Worm (Caenorhabditis elegans) whole organism, L3 larva: Measurements from ENCODE around the gene F47B8.3.

Experiments
- R02D3.7 ChIP-seq: fragments of 150-350 bp; optimal IDR thresholded peaks from 2 replicates; lab custom pipeline; 2014; ENCODE audit warnings: missing biosample characterization, missing genetic modification characterization
- ZK546.5 ChIP-seq: sonication (generic microtip); optimal IDR thresholded peaks from 2 replicates; lab custom pipeline; 2017; ENCODE audit warnings: missing biosample characterization, missing genetic modification characterization
- aly-2 ChIP-seq: fragments of 150-350 bp; optimal IDR thresholded peaks from 2 replicates; lab custom pipeline; 2014; ENCODE audit warnings: missing biosample characterization, missing genetic modification characterization
- ama-1 ChIP-seq: fragments of 150-350 bp; optimal IDR thresholded peaks from 2 replicates; lab custom pipeline; 2018
- ceh-16 ChIP-seq: sonication (generic microtip); optimal IDR thresholded peaks from 2 replicates; lab custom pipeline; 2017; ENCODE audit warnings: missing biosample characterization, missing genetic modification characterization
- ceh-28 ChIP-seq: fragments of 150-350 bp; optimal IDR thresholded peaks from 2 replicates; lab custom pipeline; 2014; ENCODE audit warnings: missing biosample characterization, missing genetic modification reagents, missing genetic modification characterization
- ceh-82 ChIP-seq: fragments of 150-350 bp; optimal IDR thresholded peaks from 2 replicates; lab custom pipeline; 2014; ENCODE audit warnings: missing biosample characterization, missing genetic modification characterization
- ceh-9 ChIP-seq: sonication (generic microtip); optimal IDR thresholded peaks from 2 replicates; lab custom pipeline; 2018; ENCODE audit warnings: missing biosample characterization, missing genetic modification characterization
- daf-12 ChIP-seq: fragments of 150-350 bp; optimal IDR thresholded peaks from 2 replicates; lab custom pipeline; 2014; ENCODE audit warnings: missing biosample characterization, missing genetic modification reagents, missing genetic modification characterization
- egl-27 ChIP-seq: sonication (generic microtip); optimal IDR thresholded peaks from 4 replicates; lab custom pipeline; 2017; ENCODE audit warnings: missing biosample characterization, missing genetic modification reagents, missing genetic modification characterization
- egl-5 ChIP-seq: fragments of 150-350 bp; optimal IDR thresholded peaks from 2 replicates; lab custom pipeline; 2017; ENCODE audit warnings: missing biosample characterization, missing genetic modification reagents, missing genetic modification characterization, inconsistent platforms
- elt-1 ChIP-seq: fragments of 150-350 bp; optimal IDR thresholded peaks from 2 replicates; lab custom pipeline; 2014; ENCODE audit warnings: missing biosample characterization, missing genetic modification characterization
- elt-2 ChIP-seq: sonication (generic microtip); optimal IDR thresholded peaks from 2 replicates; lab custom pipeline; 2016; ENCODE audit warnings: missing genetic modification reagents, mild to moderate bottlenecking, missing genetic modification characterization, missing compliant biosample characterization
- elt-3 ChIP-seq, 3 experiments: fragments of 150-350 bp in 1 of 3; sonication (generic microtip) in 2 of 3; optimal IDR thresholded peaks; 2 replicates in 2 of 3; 4 replicates in 1 of 3; lab custom pipeline; 2014 to 2017; ENCODE audit warnings: missing biosample characterization in 3 of 3, missing genetic modification characterization in 3 of 3
- eor-1 ChIP-seq, 2 experiments: fragments of 150-350 bp; optimal IDR thresholded peaks; 2 replicates each; lab custom pipeline; 2014 to 2018; ENCODE audit warnings: missing biosample characterization in 2 of 2, missing genetic modification characterization in 2 of 2
- fkh-10 ChIP-seq: sonication (generic microtip); optimal IDR thresholded peaks from 2 replicates; lab custom pipeline; 2017; ENCODE audit warnings: missing biosample characterization, missing genetic modification reagents, missing genetic modification characterization
- fkh-2 ChIP-seq: fragments of 150-350 bp; optimal IDR thresholded peaks from 2 replicates; lab custom pipeline; 2014; ENCODE audit warnings: missing biosample characterization, missing genetic modification reagents, missing genetic modification characterization
- fos-1 ChIP-seq: fragments of 150-350 bp; optimal IDR thresholded peaks from 2 replicates; lab custom pipeline; 2014; ENCODE audit warnings: missing biosample characterization, missing genetic modification characterization
- hmg-11 ChIP-seq: sonication (generic microtip); optimal IDR thresholded peaks from 2 replicates; lab custom pipeline; 2016; ENCODE audit warnings: missing genetic modification characterization, missing compliant biosample characterization
- jun-1 ChIP-seq: fragments of 150-350 bp; optimal IDR thresholded peaks from 2 replicates; lab custom pipeline; 2014; ENCODE audit warnings: missing biosample characterization, missing genetic modification reagents, missing genetic modification characterization
- lin-15B ChIP-seq: fragments of 150-350 bp; optimal IDR thresholded peaks from 2 replicates; lab custom pipeline; 2014; ENCODE audit warnings: missing biosample characterization, missing genetic modification characterization
- lin-39 ChIP-seq: fragments of 150-350 bp; optimal IDR thresholded peaks from 2 replicates; lab custom pipeline; 2018; ENCODE audit warnings: missing biosample characterization, missing genetic modification reagents, missing genetic modification characterization
- lsy-12 ChIP-seq: sonication (generic microtip); optimal IDR thresholded peaks from 2 replicates; lab custom pipeline; 2016; ENCODE audit warnings: mild to moderate bottlenecking, missing genetic modification characterization, missing compliant biosample characterization
- mdl-1 ChIP-seq: fragments of 150-350 bp; optimal IDR thresholded peaks from 2 replicates; lab custom pipeline; 2014; ENCODE audit warnings: missing biosample characterization, missing genetic modification characterization
- mml-1 ChIP-seq: fragments of 150-350 bp; sonication (generic microtip); optimal IDR thresholded peaks from 3 replicates; lab custom pipeline; 2014; ENCODE audit warnings: missing biosample characterization, missing genetic modification characterization
- nfya-1 ChIP-seq: sonication (generic microtip); optimal IDR thresholded peaks from 2 replicates; lab custom pipeline; 2017; ENCODE audit warnings: missing genetic modification characterization, mild to moderate bottlenecking, missing compliant biosample characterization, antibody characterized with exemption, moderate library complexity; ENCODE audit not compliant: insufficient read depth
- nhr-11 ChIP-seq: fragments of 150-350 bp; optimal IDR thresholded peaks from 2 replicates; lab custom pipeline; 2014; ENCODE audit warnings: missing biosample characterization, missing genetic modification characterization
- nhr-12 ChIP-seq: fragments of 150-350 bp; optimal IDR thresholded peaks from 2 replicates; lab custom pipeline; 2014; ENCODE audit warnings: missing biosample characterization, missing genetic modification characterization
- nhr-23 ChIP-seq: fragments of 150-350 bp; optimal IDR thresholded peaks from 2 replicates; lab custom pipeline; 2014; ENCODE audit warnings: missing biosample characterization, missing genetic modification reagents, missing genetic modification characterization
- nhr-237 ChIP-seq: fragments of 150-350 bp; optimal IDR thresholded peaks from 2 replicates; lab custom pipeline; 2014; ENCODE audit warnings: missing biosample characterization, missing genetic modification characterization
- nhr-25 ChIP-seq: sonication (generic microtip); optimal IDR thresholded peaks from 2 replicates; lab custom pipeline; 2017; ENCODE audit warnings: missing biosample characterization, missing genetic modification characterization
- nhr-28 ChIP-seq: fragments of 150-350 bp; optimal IDR thresholded peaks from 2 replicates; lab custom pipeline; 2014; ENCODE audit warnings: missing biosample characterization, missing genetic modification characterization
- nhr-43 ChIP-seq: sonication (generic microtip); optimal IDR thresholded peaks from 2 replicates; lab custom pipeline; 2016; ENCODE audit warnings: mild to moderate bottlenecking, missing genetic modification characterization, missing compliant biosample characterization; ENCODE audit not compliant: poor library complexity, severe bottlenecking
- nhr-77 ChIP-seq: fragments of 150-350 bp; optimal IDR thresholded peaks from 2 replicates; lab custom pipeline; 2014; ENCODE audit warnings: missing biosample characterization, missing genetic modification characterization
- pha-4 ChIP-seq: fragments of 150-350 bp; optimal IDR thresholded peaks from 2 replicates; lab custom pipeline; 2014; ENCODE audit warnings: missing biosample characterization, missing genetic modification reagents, missing genetic modification characterization
- sea-2 ChIP-seq: fragments of 150-350 bp; sonication (generic microtip); optimal IDR thresholded peaks from 4 replicates; lab custom pipeline; 2014; ENCODE audit warnings: missing biosample characterization, missing genetic modification reagents, missing genetic modification characterization
- skn-1 ChIP-seq: fragments of 150-350 bp; optimal IDR thresholded peaks from 2 replicates; lab custom pipeline; 2014; ENCODE audit warnings: missing biosample characterization, missing genetic modification characterization
- snpc-4 ChIP-seq: fragments of 150-350 bp; optimal IDR thresholded peaks from 2 replicates; lab custom pipeline; 2014; ENCODE audit warnings: missing biosample characterization, missing genetic modification characterization
- tbx-2 ChIP-seq: sonication (generic microtip); optimal IDR thresholded peaks from 2 replicates; lab custom pipeline; 2016; ENCODE audit warnings: mild to moderate bottlenecking, missing genetic modification characterization, missing compliant biosample characterization
- unc-62 ChIP-seq: fragments of 150-350 bp; sonication (generic microtip); optimal IDR thresholded peaks from 4 replicates; lab custom pipeline; 2014; ENCODE audit warnings: missing biosample characterization, missing genetic modification reagents, missing genetic modification characterization
- zag-1 ChIP-seq: fragments of 150-350 bp; optimal IDR thresholded peaks from 2 replicates; lab custom pipeline; 2014; ENCODE audit warnings: missing biosample characterization, missing genetic modification characterization
- ztf-4 ChIP-seq: fragments of 150-350 bp; optimal IDR thresholded peaks from 2 replicates; lab custom pipeline; 2014; ENCODE audit warnings: missing biosample characterization, missing genetic modification characterization

F47B8.3 gene

ce11 chrV:14361973-14362372 lies 39.2 kb upstream of the F47B8.3 start:
- TF ChIP-seq jun-1 (tag; lab: Kevin White, UChicago) (no peak), nhr-25 (tag; lab: Kevin White, UChicago) (no peak), zag-1 (no peak), ama-1 (lab: Kevin White, UChicago) (no peak), lin-39 (tag; lab: Kevin White, UChicago) (no peak), fkh-2 (tag; lab: Kevin White, UChicago) (no peak)
- TF ChIP-seq, all 47 proteins: peak for 0

- TF ChIP-seq lin-15B (tag; lab: Kevin White, UChicago) (no peak), nfya-1 (tag; lab: Kevin White, UChicago) (peak; percentile 14), ceh-9 (no peak), snpc-4 (tag; lab: Kevin White, UChicago) (peak; percentile 77), hmg-11 (tag; lab: Kevin White, UChicago) (no peak), elt-2 (tag; lab: Kevin White, UChicago) (peak; percentile 11)
Observed at ce11 chrV:14358577-14358976, 35.8 kb upstream of the F47B8.3 start, which contains the start of gene Y49A3A.4. Gene Y49A3A.4 (minus strand): TSS chrV:14358890.

ce11 chrV:14357347-14357746 lies 34.5 kb upstream of the F47B8.3 start:
- TF ChIP-seq nfya-1 (tag; lab: Kevin White, UChicago): peak; percentile 86

ce11 chrV:14355738-14356368 lies 33.0 kb upstream of the F47B8.3 start, which contains the start of gene cyn-1:
Gene cyn-1 (plus strand): TSS chrV:14356076.
- TF ChIP-seq pha-4 (tag; lab: Kevin White, UChicago): peak; percentile 93
- TF ChIP-seq mdl-1 (tag; lab: Kevin White, UChicago): no peak
- TF ChIP-seq aly-2 (tag; lab: Kevin White, UChicago): no peak
- TF ChIP-seq nhr-23: peak; percentile 91
- no peak for TF ChIP-seq nhr-28 (tag; lab: Kevin White, UChicago)
- TF ChIP-seq ceh-9: no peak
- TF ChIP-seq unc-62: no peak
- TF ChIP-seq elt-2 (tag; lab: Kevin White, UChicago): peak; percentile 40
- TF ChIP-seq nhr-25 (tag; lab: Kevin White, UChicago): peak; percentile 35
- TF ChIP-seq ceh-82 (tag; lab: Kevin White, UChicago): peak; percentile 26
- no peak for TF ChIP-seq mml-1
- peak; percentile 69 for TF ChIP-seq tbx-2 (tag; lab: Kevin White, UChicago)
- peak; percentile 14 for TF ChIP-seq nhr-77 (tag; lab: Kevin White, UChicago)
- TF ChIP-seq nhr-237 (tag; lab: Kevin White, UChicago): no peak
- TF ChIP-seq skn-1 (tag; lab: Kevin White, UChicago): no peak
- peak; percentile 76 for TF ChIP-seq nhr-43 (tag; lab: Kevin White, UChicago)
- peak; percentile 68 for TF ChIP-seq ceh-28 (tag; lab: Kevin White, UChicago)
- no peak for TF ChIP-seq nhr-12
- TF ChIP-seq ztf-4 (tag; lab: Kevin White, UChicago): no peak
- peak; percentile 94 for TF ChIP-seq nfya-1 (tag; lab: Kevin White, UChicago)
- peak; percentile 72 for TF ChIP-seq R02D3.7 (tag; lab: Kevin White, UChicago)
- TF ChIP-seq lsy-12 (tag; lab: Kevin White, UChicago): peak; percentile 77
- TF ChIP-seq ama-1 (lab: Kevin White, UChicago): no peak
- peak; percentile 87 for TF ChIP-seq egl-5 (tag; lab: Kevin White, UChicago)
- TF ChIP-seq elt-1 (tag; lab: Kevin White, UChicago): no peak
- no peak for TF ChIP-seq eor-1 (tag; optimal IDR thresholded peaks at IDR 0.05; lab: Kevin White, UChicago)
- TF ChIP-seq lin-15B (tag; lab: Kevin White, UChicago): peak; percentile 88
- no peak for TF ChIP-seq elt-3 (tag; optimal IDR thresholded peaks at IDR 0.05; lab: Kevin White, UChicago)
- peak; percentile 86 for TF ChIP-seq snpc-4 (tag; lab: Kevin White, UChicago)
- TF ChIP-seq sea-2 (GFP tag; lab: Kevin White, UChicago): no peak
- no peak for TF ChIP-seq ZK546.5 (tag; lab: Kevin White, UChicago)
- TF ChIP-seq nhr-11 (tag; lab: Kevin White, UChicago): no peak
- TF ChIP-seq egl-27 (tag; lab: Kevin White, UChicago): no peak
- peak; percentile 41 for TF ChIP-seq hmg-11 (tag; lab: Kevin White, UChicago)
- peak; percentile 77 for TF ChIP-seq jun-1 (tag; lab: Kevin White, UChicago)
- peak; percentile 28 for TF ChIP-seq lin-39 (tag; lab: Kevin White, UChicago)
- TF ChIP-seq fkh-10 (GFP tag; lab: Kevin White, UChicago): peak; percentile 38
- TF ChIP-seq daf-12 (tag; lab: Kevin White, UChicago): no peak
- no peak for TF ChIP-seq ceh-16 (tag; lab: Kevin White, UChicago)
- TF ChIP-seq fos-1 (tag; lab: Kevin White, UChicago): no peak
